Fruit fly (Drosophila melanogaster): ENCODE measurements around the gene scpr-A.
A peak's percentile ranks its signal among the peaks of the same experiment; 100 is the strongest.

Gene scpr-A

dm6 chr3R:11231037-11231436, 9.9 kb upstream of the scpr-A start:
- no peak for TF ChIP-seq CG7045 (GFP tag; optimal IDR thresholded peaks at IDR 0.05)
- no peak for TF ChIP-seq cic (GFP tag; optimal IDR thresholded peaks at IDR 0.05)
- no peak for TF ChIP-seq CG11617 (GFP tag; optimal IDR thresholded peaks at IDR 0.05)
- no peak for TF ChIP-seq pad (GFP tag; optimal IDR thresholded peaks at IDR 0.05)
- TF ChIP-seq tj (GFP tag; optimal IDR thresholded peaks at IDR 0.05), result no peak
- no peak for TF ChIP-seq CG12768 (GFP tag; optimal IDR thresholded peaks at IDR 0.05)
- no peak for TF ChIP-seq ovo (GFP tag; optimal IDR thresholded peaks at IDR 0.05)
- TF ChIP-seq Crg-1 (GFP tag; optimal IDR thresholded peaks at IDR 0.05), result no peak
- no peak for TF ChIP-seq bab1 (GFP tag; optimal IDR thresholded peaks at IDR 0.05)
- TF ChIP-seq toe (GFP tag; optimal IDR thresholded peaks at IDR 0.05), result no peak
- TF ChIP-seq CG33017 (tag; optimal IDR thresholded peaks at IDR 0.05), result no peak
- no peak for TF ChIP-seq CG5204 (GFP tag; optimal IDR thresholded peaks at IDR 0.05)
- TF ChIP-seq CG14711 (tag; optimal IDR thresholded peaks at IDR 0.05), result no peak
- no peak for TF ChIP-seq CG7101 (tag; optimal IDR thresholded peaks at IDR 0.05)

dm6 chr3R:11231705-11232261, 9.2 kb upstream of the scpr-A start, which contains the start of the genes CG17187 and Dph3:
CG17187 (minus strand) TSS chr3R:11231879.
Dph3 (plus strand) TSS chr3R:11231912.
- TF ChIP-seq cic (GFP tag; optimal IDR thresholded peaks at IDR 0.05) (no peak), Mnt (GFP tag; optimal IDR thresholded peaks at IDR 0.05) (peak; percentile 80), bab1 (GFP tag; optimal IDR thresholded peaks at IDR 0.05) (peak; percentile 29), ovo (GFP tag; optimal IDR thresholded peaks at IDR 0.05) (no peak), Crg-1 (GFP tag; optimal IDR thresholded peaks at IDR 0.05) (no peak)

- no peak for TF ChIP-seq toe (GFP tag; optimal IDR thresholded peaks at IDR 0.05)
- no peak for TF ChIP-seq ovo (GFP tag; optimal IDR thresholded peaks at IDR 0.05)
These were observed 6.0 kb upstream of the scpr-A start, which contains the start of the genes Arfip and CG17721 for dm6 chr3R:11234918-11235371. Arfip (minus strand) TSS chr3R:11235013. CG17721 (plus strand) TSS chr3R:11235140.

- TF ChIP-seq Mnt (GFP tag; optimal IDR thresholded peaks at IDR 0.05), result peak; percentile 61
- TF ChIP-seq Clk (GFP tag; optimal IDR thresholded peaks at IDR 0.05), result no peak
- TF ChIP-seq bab1 (GFP tag; optimal IDR thresholded peaks at IDR 0.05), result peak; percentile 15
These were observed 4.9 kb upstream of the scpr-A start, which contains the start of gene CG31441 for dm6 chr3R:11236041-11236440. CG31441 (plus strand) TSS chr3R:11236286.

dm6 chr3R:11237598-11237997, 3.4 kb upstream of the scpr-A start, which contains the start of gene CG31388:
CG31388 (plus strand) TSS chr3R:11237815.
- TF ChIP-seq bab1 (GFP tag; optimal IDR thresholded peaks at IDR 0.05), result peak; percentile 10
- TF ChIP-seq cnc (optimal IDR thresholded peaks at IDR 0.05), result no peak
- no peak for TF ChIP-seq pad (GFP tag; optimal IDR thresholded peaks at IDR 0.05)
- TF ChIP-seq Crg-1 (GFP tag; optimal IDR thresholded peaks at IDR 0.05), result no peak
- TF ChIP-seq Clk (GFP tag; optimal IDR thresholded peaks at IDR 0.05), result no peak
- peak; percentile 34 for TF ChIP-seq Mnt (GFP tag; optimal IDR thresholded peaks at IDR 0.05)

- TF ChIP-seq cnc (optimal IDR thresholded peaks at IDR 0.05), result no peak
- TF ChIP-seq toe (GFP tag; optimal IDR thresholded peaks at IDR 0.05), result no peak
- TF ChIP-seq CG14711 (tag; optimal IDR thresholded peaks at IDR 0.05), result peak; percentile 37
- no peak for TF ChIP-seq CG1620 (GFP tag; optimal IDR thresholded peaks at IDR 0.05)
- TF ChIP-seq Mnt (GFP tag; optimal IDR thresholded peaks at IDR 0.05), result peak; percentile 5
- no peak for TF ChIP-seq CG7045 (GFP tag; optimal IDR thresholded peaks at IDR 0.05)
- TF ChIP-seq cic (GFP tag; optimal IDR thresholded peaks at IDR 0.05), result peak; percentile 20
- peak; percentile 24 for TF ChIP-seq bab1 (GFP tag; optimal IDR thresholded peaks at IDR 0.05)
- TF ChIP-seq CG11617 (GFP tag; optimal IDR thresholded peaks at IDR 0.05), result no peak
- no peak for TF ChIP-seq Clk (GFP tag; optimal IDR thresholded peaks at IDR 0.05)
- TF ChIP-seq kay (GFP tag; ENCODE audit: borderline replicate concordance), result no peak
- peak; percentile 26 for TF ChIP-seq ovo (GFP tag; optimal IDR thresholded peaks at IDR 0.05)
- no peak for TF ChIP-seq CG5204 (GFP tag; optimal IDR thresholded peaks at IDR 0.05)
- TF ChIP-seq CG12768 (GFP tag; optimal IDR thresholded peaks at IDR 0.05), result no peak
- no peak for TF ChIP-seq Hr96 (GFP tag; optimal IDR thresholded peaks at IDR 0.05)
- TF ChIP-seq CG7101 (tag; optimal IDR thresholded peaks at IDR 0.05), result peak; percentile 36
- TF ChIP-seq Crg-1 (GFP tag; optimal IDR thresholded peaks at IDR 0.05), result no peak
- no peak for TF ChIP-seq CG33017 (tag; optimal IDR thresholded peaks at IDR 0.05)
- no peak for TF ChIP-seq tj (GFP tag; optimal IDR thresholded peaks at IDR 0.05)
- TF ChIP-seq pad (GFP tag; optimal IDR thresholded peaks at IDR 0.05), result peak; percentile 67
These were observed 2.2 kb downstream of the scpr-A start for dm6 chr3R:11243057-11243740.

- TF ChIP-seq CG5204 (GFP tag; optimal IDR thresholded peaks at IDR 0.05) (no peak), CG1620 (GFP tag; optimal IDR thresholded peaks at IDR 0.05) (peak; percentile 19), CG7045 (GFP tag; optimal IDR thresholded peaks at IDR 0.05) (no peak), cnc (optimal IDR thresholded peaks at IDR 0.05) (no peak), Mnt (GFP tag; optimal IDR thresholded peaks at IDR 0.05) (peak; percentile 49), CG11617 (GFP tag; optimal IDR thresholded peaks at IDR 0.05) (peak; percentile 30), Hr96 (GFP tag; optimal IDR thresholded peaks at IDR 0.05) (peak; percentile 44), Crg-1 (GFP tag; optimal IDR thresholded peaks at IDR 0.05) (no peak), CG7101 (tag; optimal IDR thresholded peaks at IDR 0.05) (peak; percentile 9), pad (GFP tag; optimal IDR thresholded peaks at IDR 0.05) (no peak), Clk (GFP tag; optimal IDR thresholded peaks at IDR 0.05) (no peak), CG14711 (tag; optimal IDR thresholded peaks at IDR 0.05) (no peak), tj (GFP tag; optimal IDR thresholded peaks at IDR 0.05) (peak; percentile 100), cic (GFP tag; optimal IDR thresholded peaks at IDR 0.05) (peak; percentile 32), ovo (GFP tag; optimal IDR thresholded peaks at IDR 0.05) (no peak), kay (GFP tag; ENCODE audit: borderline replicate concordance) (no peak), bab1 (GFP tag; optimal IDR thresholded peaks at IDR 0.05) (peak; percentile 51), toe (GFP tag; optimal IDR thresholded peaks at IDR 0.05) (peak; percentile 52), CG33017 (tag; optimal IDR thresholded peaks at IDR 0.05) (no peak), CG12768 (GFP tag; optimal IDR thresholded peaks at IDR 0.05) (no peak)
These were observed 3.1 kb downstream of the scpr-A start, which contains the start of the genes CG17734 and CG5214 for dm6 chr3R:11243951-11244660. CG17734 (minus strand) TSS chr3R:11243999. CG5214 (plus strand) TSS chr3R:11244302.
